Fruit fly (Drosophila melanogaster): ENCODE results near the gene Ptip.

Ptip gene

DNA sequence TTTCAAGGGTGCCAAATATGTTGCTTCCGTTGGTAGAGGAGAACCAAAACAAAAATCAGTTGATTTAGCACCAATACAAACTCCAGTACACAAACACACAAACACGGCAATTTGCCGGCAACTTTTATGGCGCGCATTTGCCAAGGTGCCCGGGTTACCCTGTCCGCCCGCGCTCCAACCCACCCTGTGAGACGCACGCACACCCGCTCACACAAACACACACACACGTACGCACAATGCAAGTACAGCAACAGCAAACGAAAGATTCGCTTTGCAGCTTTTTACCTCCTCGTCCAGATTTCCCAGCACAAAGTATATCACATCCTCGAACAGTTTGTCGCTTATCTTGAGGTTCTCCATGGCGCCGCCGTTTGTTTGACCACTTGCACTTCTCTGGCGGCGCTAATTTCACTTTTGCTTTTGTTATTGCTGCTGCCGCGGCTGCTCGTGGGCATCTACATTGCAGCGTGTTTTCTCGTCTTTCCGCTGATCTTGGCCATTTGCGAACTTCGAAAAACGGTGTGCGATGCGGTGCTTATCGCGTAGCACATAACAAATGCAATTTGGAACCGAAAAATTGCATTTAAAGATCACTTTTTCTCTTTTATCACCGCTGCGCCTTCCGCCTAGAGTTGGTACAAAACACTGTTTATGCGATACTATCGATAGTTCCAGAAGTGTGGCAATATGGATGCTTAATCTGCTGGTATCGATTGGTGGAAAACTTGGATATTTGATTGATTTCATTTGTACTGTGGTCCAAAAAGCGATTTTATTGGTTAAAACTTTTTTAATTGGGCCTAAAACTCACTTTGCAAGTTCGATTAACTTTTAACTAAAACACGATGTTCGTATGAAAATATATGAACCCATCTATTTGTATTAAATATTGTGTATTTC, at the start of gene Ptip (continued):
- TF ChIP-seq odd (GFP tag; optimal IDR thresholded peaks at IDR 0.05) (peak; percentile 34), crol (GFP tag; IDR thresholded peaks at IDR 0.05) (no peak), CG7357 (GFP tag; IDR thresholded peaks at IDR 0.05) (no peak), CG17912 (GFP tag; optimal IDR thresholded peaks at IDR 0.05) (peak; percentile 60), CG8924 (tag; optimal IDR thresholded peaks at IDR 0.05) (no peak), stc (GFP tag; IDR thresholded peaks at IDR 0.05) (no peak; the same call in 1 of the 2 replicates), usp (GFP tag; optimal IDR thresholded peaks at IDR 0.05) (no peak), CG10565 (GFP tag; optimal IDR thresholded peaks at IDR 0.05) (no peak), Fer2 (tag; optimal IDR thresholded peaks at IDR 0.05) (no peak), gsb (GFP tag; IDR thresholded peaks at IDR 0.05) (no peak), unc-4 (GFP tag; IDR thresholded peaks at IDR 0.05; ENCODE audit: partially characterized antibody) (peak; percentile 94), mam (GFP tag; optimal IDR thresholded peaks at IDR 0.05) (peak; percentile 28), CG18262 (tag; optimal IDR thresholded peaks at IDR 0.05) (no peak), Ssrp (tag; optimal IDR thresholded peaks at IDR 0.05) (no peak), Meics (GFP tag; optimal IDR thresholded peaks at IDR 0.05) (no peak), CG6791 (GFP tag; IDR thresholded peaks at IDR 0.05; ENCODE audit: partially characterized antibody) (peak; percentile 98), CG8478 (optimal IDR thresholded peaks at IDR 0.05) (peak; percentile 71), bbx (GFP tag; IDR thresholded peaks at IDR 0.05; ENCODE audit: partially characterized antibody) (peak; percentile 98), Bgb (GFP tag; IDR thresholded peaks at IDR 0.05; ENCODE audit: partially characterized antibody) (peak; percentile 98), CG30403 (GFP tag; optimal IDR thresholded peaks at IDR 0.05) (no peak), pnt (GFP tag; optimal IDR thresholded peaks at IDR 0.05) (no peak), CG15514 (GFP tag; optimal IDR thresholded peaks at IDR 0.05) (peak; percentile 27), Nf-YC (tag; optimal IDR thresholded peaks at IDR 0.05) (no peak), Usf (GFP tag; optimal IDR thresholded peaks at IDR 0.05) (no peak), fru (optimal IDR thresholded peaks at IDR 0.05) (no peak), CG8765 (GFP tag; IDR thresholded peaks at IDR 0.05) (no peak), toy (GFP tag; IDR thresholded peaks at IDR 0.05) (no peak), Tbp (GFP tag; optimal IDR thresholded peaks at IDR 0.05) (no peak), chif (GFP tag; optimal IDR thresholded peaks at IDR 0.05) (no peak), btn (GFP tag; optimal IDR thresholded peaks at IDR 0.05) (no peak), Atf6 (GFP tag; IDR thresholded peaks at IDR 0.05) (no peak), Taf1 (GFP tag; IDR thresholded peaks at IDR 0.05) (no peak), B-H2 (GFP tag; optimal IDR thresholded peaks at IDR 0.05) (peak; percentile 56), crc (GFP tag; optimal IDR thresholded peaks at IDR 0.05) (no peak), Ptx1 (GFP tag; IDR thresholded peaks at IDR 0.05) (no peak), ranshi (GFP tag; IDR thresholded peaks at IDR 0.05) (no peak; the same call in 1 of the 2 replicates), ab (GFP tag; optimal IDR thresholded peaks at IDR 0.05) (no peak), CG4282 (GFP tag; optimal IDR thresholded peaks at IDR 0.05) (peak; percentile 23), Fer3 (tag; optimal IDR thresholded peaks at IDR 0.05) (no peak), Mrtf (GFP tag; IDR thresholded peaks at IDR 0.05) (no peak), CG3163 (GFP tag; optimal IDR thresholded peaks at IDR 0.05) (no peak), Oli (tag; optimal IDR thresholded peaks at IDR 0.05) (no peak), Adf1 (GFP tag; IDR thresholded peaks at IDR 0.05) (peak; percentile 12), Med (GFP tag) (peak; percentile 92), twi (tag; optimal IDR thresholded peaks at IDR 0.05) (no peak), CG7987 (GFP tag; optimal IDR thresholded peaks at IDR 0.05) (peak; percentile 76), CG6854 (GFP tag; optimal IDR thresholded peaks at IDR 0.05) (no peak), CG33557 (GFP tag; optimal IDR thresholded peaks at IDR 0.05) (peak; percentile 40), gce (GFP tag; IDR thresholded peaks at IDR 0.05) (no peak), prd (optimal IDR thresholded peaks at IDR 0.05) (no peak), prd (GFP tag; IDR thresholded peaks at IDR 0.05) (0 out of 3 replicates have a peak, but pooled peaks have one; percentile 19)
